Worm (Caenorhabditis elegans): ENCODE measurements around the gene prmt-1.

DNA sequence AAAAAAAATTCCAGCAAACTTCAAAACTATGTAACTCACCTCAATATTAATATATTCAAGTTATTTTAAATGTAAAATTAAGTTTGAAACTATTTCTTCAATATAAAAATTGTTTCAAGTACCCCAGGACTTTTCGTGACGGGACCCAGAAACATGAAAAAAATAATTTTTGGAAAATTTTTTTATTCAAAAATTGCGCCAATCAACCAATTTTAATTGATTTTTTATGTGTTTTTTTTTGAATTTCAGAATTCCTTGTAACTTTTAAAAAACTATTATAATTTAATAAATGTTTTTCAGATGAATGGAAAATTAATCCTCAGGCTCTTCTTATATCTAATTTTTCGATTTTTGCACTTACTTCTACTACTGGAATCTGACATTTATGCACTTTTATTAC is 28.1 kb upstream of the prmt-1 start, which contains the start of gene ZC15.5:
- TF ChIP-seq tab-1 (GFP tag; IDR thresholded peaks at IDR 0.05) (no peak), flt-1 (GFP tag; IDR thresholded peaks at IDR 0.05) (no peak), med-1 (GFP tag; optimal IDR thresholded peaks at IDR 0.05; ENCODE audit: insufficient read depth) (no peak), T22C8.4 (GFP tag; IDR thresholded peaks at IDR 0.05) (no peak), klf-2 (GFP tag; conservative IDR thresholded peaks at IDR 0.05) (no peak), ref-1 (GFP tag; conservative IDR thresholded peaks at IDR 0.05) (no peak), ztf-23 (GFP tag; IDR thresholded peaks at IDR 0.05) (no peak)
